Worm (Caenorhabditis elegans) whole organism, early embryonic: Measurements from ENCODE around the gene clec-254.
"Not testable (repeated sequence)": the region's sequence is repeated elsewhere in the genome, so short reads cannot be mapped to it uniquely, and the experiment has no call there.

ENCODE experiments used
- B0310.2 ChIP-seq: sonication (generic microtip); optimal IDR thresholded peaks from 2 replicates; lab custom pipeline; 2016; ENCODE audit warnings: mild to moderate bottlenecking, missing genetic modification characterization, missing compliant biosample characterization
- F13C5.2 ChIP-seq: sonication (generic microtip); optimal IDR thresholded peaks from 2 replicates; lab custom pipeline; 2017; ENCODE audit warnings: mild to moderate bottlenecking, missing genetic modification characterization, inconsistent platforms, missing compliant biosample characterization
- aly-1 ChIP-seq: sonication (generic microtip); optimal IDR thresholded peaks from 2 replicates; lab custom pipeline; 2016; ENCODE audit warnings: missing genetic modification characterization, missing compliant biosample characterization
- ama-1 ChIP-seq: fragments of 150-350 bp; optimal IDR thresholded peaks from 2 replicates; lab custom pipeline; 2014
- ceh-13 ChIP-seq: fragments of 200-800 bp; sonication (Bioruptor generic); optimal IDR thresholded peaks from 2 replicates; lab custom pipeline; 2018; ENCODE audit warnings: mild to moderate bottlenecking, missing genetic modification characterization, missing compliant biosample characterization
- ceh-36 ChIP-seq: sonication (generic microtip); optimal IDR thresholded peaks from 2 replicates; lab custom pipeline; 2016; ENCODE audit warnings: missing genetic modification characterization, inconsistent platforms, missing compliant biosample characterization
- ets-7 ChIP-seq: sonication (generic microtip); optimal IDR thresholded peaks from 2 replicates; lab custom pipeline; 2016; ENCODE audit warnings: missing genotype, missing genetic modification characterization, missing compliant biosample characterization
- flt-1 ChIP-seq: fragments of 200-800 bp; sonication (Bioruptor generic); IDR thresholded peaks from 2 replicates; pipeline ENCODE4 v1.3.6; 2022; ENCODE audit warnings: missing genetic modification characterization, missing compliant biosample characterization
- hmbx-1 ChIP-seq: sonication (generic microtip); optimal IDR thresholded peaks from 2 replicates; lab custom pipeline; 2016; ENCODE audit warnings: mild to moderate bottlenecking, missing genetic modification characterization, missing compliant biosample characterization
- hmg-4 ChIP-seq: fragments of 200-800 bp; sonication (Bioruptor generic); optimal IDR thresholded peaks from 2 replicates; lab custom pipeline; 2018; ENCODE audit warnings: mild to moderate bottlenecking, missing genetic modification characterization, missing compliant biosample characterization
- hnd-1 ChIP-seq: sonication (generic microtip); optimal IDR thresholded peaks from 2 replicates; lab custom pipeline; 2016; ENCODE audit warnings: missing genetic modification characterization, missing compliant biosample characterization
- pes-1 ChIP-seq: fragments of 200-800 bp; sonication (Bioruptor generic); IDR thresholded peaks from 2 replicates; pipeline ENCODE4 v1.3.6; 2022; ENCODE audit warnings: missing genetic modification reagents, missing genetic modification characterization, missing compliant biosample characterization
- scrt-1 ChIP-seq: fragments of 200-800 bp; sonication (Bioruptor generic); IDR thresholded peaks from 2 replicates; pipeline ENCODE4 v1.3.6; 2022; ENCODE audit warnings: missing genetic modification characterization, missing compliant biosample characterization
- sea-1 ChIP-seq: fragments of 200-800 bp; sonication (Bioruptor generic); conservative IDR thresholded peaks from 2 replicates; pipeline ENCODE4 v1.3.6; 2022; ENCODE audit warnings: missing genetic modification characterization, missing compliant biosample characterization
- tbx-11 ChIP-seq: fragments of 200-800 bp; sonication (Bioruptor generic); IDR thresholded peaks from 2 replicates; pipeline ENCODE4 v1.3.6; 2022; ENCODE audit warnings: missing genetic modification characterization, missing compliant biosample characterization
- tbx-37 ChIP-seq: fragments of 200-800 bp; sonication (Bioruptor generic); conservative IDR thresholded peaks from 2 replicates; pipeline ENCODE4 v1.3.6; 2022; ENCODE audit warnings: missing genetic modification reagents, missing genetic modification characterization, missing compliant biosample characterization
- tra-4 ChIP-seq: sonication (generic microtip); optimal IDR thresholded peaks from 2 replicates; lab custom pipeline; 2017; ENCODE audit warnings: missing genetic modification characterization, missing compliant biosample characterization

The clec-254 gene

DNA sequence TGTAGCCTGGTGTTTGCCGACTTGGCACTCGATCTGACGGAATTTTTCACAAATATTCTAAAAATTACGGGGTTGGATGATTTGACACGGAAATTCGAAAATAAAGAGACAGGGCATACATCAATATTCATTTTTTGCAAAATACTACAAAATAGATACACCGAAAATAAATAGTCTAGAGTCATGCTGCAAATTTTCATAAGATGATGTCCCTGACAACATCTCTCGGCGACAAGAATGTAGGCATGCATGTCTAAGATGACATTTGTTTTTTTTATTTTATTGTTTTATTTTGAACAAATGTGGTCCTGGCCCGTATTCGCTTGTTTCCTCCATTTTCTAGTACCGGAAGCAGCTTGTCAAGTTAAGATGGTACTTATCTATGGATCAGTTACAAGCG is 17.2 kb upstream of the clec-254 start, which contains the start of gene clec-256:
TSS of gene clec-256 (plus strand) at position 301 of the 400 bp plus-strand sequence.
- TF ChIP-seq pes-1 (GFP tag; lab: Robert Waterston, UW) = no peak
- no peak for TF ChIP-seq tbx-37
- TF ChIP-seq B0310.2 (tag; lab: Kevin White, UChicago) = no peak
- TF ChIP-seq hmbx-1 (tag; lab: Kevin White, UChicago) = no peak
- TF ChIP-seq ama-1 = no peak

ce11 chrV:18770623-18771022 is 16.4 kb upstream of the clec-254 start, which contains the start of gene clec-255:
clec-255 (minus strand) TSS chrV:18770723.
- TF ChIP-seq hnd-1 (tag; lab: Kevin White, UChicago) = no peak
- no peak for TF ChIP-seq ets-7
- TF ChIP-seq B0310.2 (tag; lab: Kevin White, UChicago) = no peak
- TF ChIP-seq F13C5.2 (tag; lab: Kevin White, UChicago) = no peak
- TF ChIP-seq tra-4 (tag; lab: Kevin White, UChicago) = no peak
- no peak for TF ChIP-seq ama-1
- no peak for TF ChIP-seq sea-1 (GFP tag; lab: Robert Waterston, UW)
- TF ChIP-seq flt-1 (GFP tag; lab: Robert Waterston, UW) = no peak
- no peak for TF ChIP-seq ceh-36 (tag; lab: Kevin White, UChicago)
- TF ChIP-seq tbx-37 = no peak
- TF ChIP-seq hmbx-1 (tag; lab: Kevin White, UChicago) = no peak
- TF ChIP-seq aly-1 (tag; lab: Kevin White, UChicago) = no peak
- TF ChIP-seq hmg-4 (GFP tag; lab: Kevin White, UChicago) = no peak
- TF ChIP-seq scrt-1 = no peak
- no peak for TF ChIP-seq pes-1 (GFP tag; lab: Robert Waterston, UW)
- no peak for TF ChIP-seq tbx-11 (GFP tag; lab: Robert Waterston, UW)
- no peak for TF ChIP-seq ceh-13 (GFP tag; lab: Kevin White, UChicago)

DNA sequence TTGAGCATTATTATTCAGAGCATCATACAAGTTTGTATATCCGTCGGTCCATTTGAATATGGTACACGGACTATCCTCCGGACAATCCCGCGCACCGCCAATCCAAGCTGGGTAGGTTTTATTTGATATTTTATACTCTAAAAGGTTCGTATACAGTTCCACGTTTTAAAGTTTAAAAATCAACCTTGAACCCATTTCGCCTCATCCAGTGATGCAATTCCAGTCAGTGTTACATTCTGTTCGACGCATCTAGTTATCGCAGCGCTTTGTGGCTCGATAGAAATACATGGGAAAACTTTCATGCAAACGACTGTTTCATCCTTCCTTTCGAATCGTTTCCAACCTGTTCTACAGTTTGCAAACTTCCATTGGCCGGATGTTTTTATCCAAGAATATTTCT is 15.7 kb upstream of the clec-254 start:
- TF ChIP-seq pes-1 (GFP tag; lab: Robert Waterston, UW) (no peak), aly-1 (tag; lab: Kevin White, UChicago) (no peak), scrt-1 (no peak), ama-1 (no peak), tbx-11 (GFP tag; lab: Robert Waterston, UW) (no peak), ceh-36 (tag; lab: Kevin White, UChicago) (no peak), F13C5.2 (tag; lab: Kevin White, UChicago) (no peak), ets-7 (no peak), B0310.2 (tag; lab: Kevin White, UChicago) (no peak), hmbx-1 (tag; lab: Kevin White, UChicago) (no peak), hmg-4 (GFP tag; lab: Kevin White, UChicago) (no peak), hnd-1 (tag; lab: Kevin White, UChicago) (no peak), flt-1 (GFP tag; lab: Robert Waterston, UW) (no peak), tbx-37 (no peak), sea-1 (GFP tag; lab: Robert Waterston, UW) (no peak), tra-4 (tag; lab: Kevin White, UChicago) (no peak), ceh-13 (GFP tag; lab: Kevin White, UChicago) (no peak)

DNA sequence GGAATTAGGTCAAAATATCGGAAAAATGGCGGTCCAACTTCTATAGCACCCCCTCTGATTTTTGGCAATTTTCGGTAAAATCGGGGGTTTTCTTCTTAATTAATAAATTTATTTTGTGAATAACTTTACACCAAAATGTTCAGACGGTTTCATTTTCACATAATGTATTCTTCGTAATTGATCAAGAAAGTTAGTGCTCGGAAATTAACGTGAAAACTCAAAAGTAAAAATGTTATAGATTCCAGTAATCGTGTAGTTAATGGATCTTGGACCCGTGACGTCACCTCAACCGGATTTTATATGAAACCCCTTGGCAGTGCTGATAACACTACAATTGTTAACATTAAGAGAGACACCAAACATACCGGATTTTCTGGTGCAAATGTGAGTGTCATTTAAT is 7.8 kb upstream of the clec-254 start, which contains the start of gene F11D11.22:
TSS of gene F11D11.22 (plus strand) at position 301 of the 400 bp plus-strand sequence.
- not testable (repeated sequence) for TF ChIP-seq B0310.2 (tag; lab: Kevin White, UChicago); sea-1 (GFP tag; lab: Robert Waterston, UW); hmg-4 (GFP tag; lab: Kevin White, UChicago)

DNA sequence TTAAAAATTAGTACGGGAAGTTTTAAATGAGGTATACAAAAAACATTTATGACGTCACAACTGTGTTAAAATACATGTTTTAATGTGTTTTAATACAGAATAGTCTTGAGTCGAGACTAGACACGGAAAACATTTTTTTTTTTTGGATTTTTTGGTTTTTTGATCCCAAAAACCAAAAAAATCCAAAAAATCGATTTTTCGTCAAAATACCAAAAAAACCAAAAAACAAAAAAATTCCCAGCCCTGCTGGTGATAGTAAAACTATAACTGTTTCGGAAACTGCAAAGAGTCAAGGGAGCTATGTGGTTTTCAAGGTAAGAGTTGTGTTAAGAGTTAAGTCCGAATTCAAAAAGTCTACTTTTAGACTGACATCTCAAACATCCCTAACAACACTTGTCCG is 6.8 kb upstream of the clec-254 start, which contains the start of gene F11D11.4:
TSS of gene F11D11.4 (plus strand) at position 301 of the 400 bp plus-strand sequence.
- TF ChIP-seq hnd-1 (tag; lab: Kevin White, UChicago) = no peak
- no peak for TF ChIP-seq hmg-4 (GFP tag; lab: Kevin White, UChicago)
- no peak for TF ChIP-seq ceh-36 (tag; lab: Kevin White, UChicago)
- TF ChIP-seq flt-1 (GFP tag; lab: Robert Waterston, UW) = no peak
- no peak for TF ChIP-seq ama-1
- no peak for TF ChIP-seq tbx-11 (GFP tag; lab: Robert Waterston, UW)
- TF ChIP-seq B0310.2 (tag; lab: Kevin White, UChicago) = no peak
- no peak for TF ChIP-seq sea-1 (GFP tag; lab: Robert Waterston, UW)
- no peak for TF ChIP-seq aly-1 (tag; lab: Kevin White, UChicago)
- no peak for TF ChIP-seq hmbx-1 (tag; lab: Kevin White, UChicago)
- no peak for TF ChIP-seq scrt-1
- no peak for TF ChIP-seq tbx-37
- no peak for TF ChIP-seq tra-4 (tag; lab: Kevin White, UChicago)
- no peak for TF ChIP-seq ets-7

- TF ChIP-seq scrt-1 = no peak
- TF ChIP-seq tra-4 (tag; lab: Kevin White, UChicago) = no peak
- TF ChIP-seq ets-7 = no peak
- no peak for TF ChIP-seq ama-1
- no peak for TF ChIP-seq ceh-36 (tag; lab: Kevin White, UChicago)
- no peak for TF ChIP-seq hmg-4 (GFP tag; lab: Kevin White, UChicago)
- no peak for TF ChIP-seq hnd-1 (tag; lab: Kevin White, UChicago)
- no peak for TF ChIP-seq flt-1 (GFP tag; lab: Robert Waterston, UW)
- TF ChIP-seq ceh-13 (GFP tag; lab: Kevin White, UChicago) = no peak
- TF ChIP-seq tbx-37 = no peak
- TF ChIP-seq tbx-11 (GFP tag; lab: Robert Waterston, UW) = no peak
- no peak for TF ChIP-seq hmbx-1 (tag; lab: Kevin White, UChicago)
- TF ChIP-seq aly-1 (tag; lab: Kevin White, UChicago) = no peak
- TF ChIP-seq F13C5.2 (tag; lab: Kevin White, UChicago) = no peak
- TF ChIP-seq sea-1 (GFP tag; lab: Robert Waterston, UW) = no peak
- no peak for TF ChIP-seq pes-1 (GFP tag; lab: Robert Waterston, UW)
- TF ChIP-seq B0310.2 (tag; lab: Kevin White, UChicago) = no peak
Observed at ce11 chrV:18760174-18760573, 5.9 kb upstream of the clec-254 start, which contains the start of gene F11D11.3. F11D11.3 (minus strand) TSS chrV:18760274.

- TF ChIP-seq tbx-11 (GFP tag; lab: Robert Waterston, UW) (no peak), pes-1 (GFP tag; lab: Robert Waterston, UW) (no peak), B0310.2 (tag; lab: Kevin White, UChicago) (no peak), F13C5.2 (tag; lab: Kevin White, UChicago) (no peak), tra-4 (tag; lab: Kevin White, UChicago) (no peak), aly-1 (tag; lab: Kevin White, UChicago) (no peak), tbx-37 (no peak), scrt-1 (no peak), ceh-36 (tag; lab: Kevin White, UChicago) (no peak), flt-1 (GFP tag; lab: Robert Waterston, UW) (no peak), ama-1 (no peak), hnd-1 (tag; lab: Kevin White, UChicago) (no peak), hmg-4 (GFP tag; lab: Kevin White, UChicago) (no peak), ets-7 (no peak), ceh-13 (GFP tag; lab: Kevin White, UChicago) (no peak), sea-1 (GFP tag; lab: Robert Waterston, UW) (no peak), hmbx-1 (tag; lab: Kevin White, UChicago) (no peak)
Observed at ce11 chrV:18753036-18753435, 1.2 kb downstream of the clec-254 start, which contains the start of gene F11D11.6. F11D11.6 (minus strand) TSS chrV:18753136.
